Worm (Caenorhabditis elegans): ENCODE measurements around the gene Y55F3BR.1.

Gene Y55F3BR.1

DNA sequence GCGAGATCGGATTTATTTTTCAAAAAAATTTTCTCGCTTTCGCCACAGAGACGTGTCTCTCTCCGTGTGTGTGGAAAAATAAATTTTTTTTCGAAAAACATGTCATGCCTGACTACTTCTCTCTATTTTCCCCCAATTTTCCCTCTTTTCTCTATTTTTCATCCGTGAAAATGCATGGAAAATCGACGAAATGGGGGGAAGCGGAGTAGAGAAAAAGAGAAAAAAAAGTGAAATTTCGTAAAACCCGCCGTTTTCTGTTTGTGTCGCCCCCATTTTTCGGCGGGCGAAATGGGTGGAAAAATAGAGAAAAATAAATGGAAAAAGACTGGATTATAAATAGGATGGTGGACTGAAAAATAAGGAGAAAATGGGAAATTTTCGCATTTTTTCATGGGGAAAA, 41.1 kb upstream of the Y55F3BR.1 start:
- TF ChIP-seq nfya-1 (tag; optimal IDR thresholded peaks at IDR 0.05), result peak; percentile 15
- TF ChIP-seq ref-2 (tag; optimal IDR thresholded peaks at IDR 0.05), result no peak
- no peak for TF ChIP-seq K09A11.1 (tag; optimal IDR thresholded peaks at IDR 0.05; ENCODE audit: insufficient read depth)
- no peak for TF ChIP-seq hlh-8 (tag; optimal IDR thresholded peaks at IDR 0.05)
- TF ChIP-seq K02D7.2 (tag; optimal IDR thresholded peaks at IDR 0.05), result no peak
- no peak for TF ChIP-seq ceh-24 (tag; optimal IDR thresholded peaks at IDR 0.05)
- no peak for TF ChIP-seq gmeb-2 (tag; optimal IDR thresholded peaks at IDR 0.05)
- TF ChIP-seq Y22D7AL.16 (tag; optimal IDR thresholded peaks at IDR 0.05), result no peak

DNA sequence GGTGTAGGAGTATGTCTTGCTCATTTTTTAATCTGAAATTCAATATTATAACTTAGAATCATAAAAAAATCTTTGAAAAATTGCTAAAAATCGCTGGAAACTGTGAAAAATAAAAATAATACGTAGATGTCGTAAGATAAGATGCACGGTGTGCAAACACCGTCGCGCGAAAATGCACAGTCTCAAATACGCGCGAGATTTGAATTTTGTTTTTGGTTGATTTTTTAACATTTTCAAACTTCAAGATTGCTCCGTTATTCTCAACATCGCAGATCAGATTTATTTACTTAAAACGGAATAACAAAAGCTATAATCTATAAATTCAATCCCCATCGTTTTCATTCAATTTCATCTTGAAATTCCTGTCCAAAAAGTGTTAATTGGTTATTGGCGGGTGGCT, 32.5 kb upstream of the Y55F3BR.1 start, which contains the start of gene Y55F3BR.6:
TSS of gene Y55F3BR.6 (minus strand) at position 32 of the 400 bp plus-strand sequence.
- TF ChIP-seq madf-2 (tag; optimal IDR thresholded peaks at IDR 0.05) (no peak), pat-9 (tag; optimal IDR thresholded peaks at IDR 0.05) (no peak), ref-2 (tag; optimal IDR thresholded peaks at IDR 0.05) (no peak), sox-4 (tag; optimal IDR thresholded peaks at IDR 0.05) (no peak), fkh-6 (tag; optimal IDR thresholded peaks at IDR 0.05) (no peak), pha-4 (tag; optimal IDR thresholded peaks at IDR 0.05) (no peak), dmd-4 (tag; optimal IDR thresholded peaks at IDR 0.05; ENCODE audit: borderline replicate concordance) (no peak), pros-1 (tag; optimal IDR thresholded peaks at IDR 0.05) (no peak), pqm-1 (tag; optimal IDR thresholded peaks at IDR 0.05) (no peak), hlh-13 (GFP tag; optimal IDR thresholded peaks at IDR 0.05) (no peak), fkh-10 (GFP tag; optimal IDR thresholded peaks at IDR 0.05) (no peak), pha-2 (tag; optimal IDR thresholded peaks at IDR 0.05) (no peak), ceh-30 (tag; optimal IDR thresholded peaks at IDR 0.05) (no peak), dve-1 (tag; optimal IDR thresholded peaks at IDR 0.05) (no peak)

DNA sequence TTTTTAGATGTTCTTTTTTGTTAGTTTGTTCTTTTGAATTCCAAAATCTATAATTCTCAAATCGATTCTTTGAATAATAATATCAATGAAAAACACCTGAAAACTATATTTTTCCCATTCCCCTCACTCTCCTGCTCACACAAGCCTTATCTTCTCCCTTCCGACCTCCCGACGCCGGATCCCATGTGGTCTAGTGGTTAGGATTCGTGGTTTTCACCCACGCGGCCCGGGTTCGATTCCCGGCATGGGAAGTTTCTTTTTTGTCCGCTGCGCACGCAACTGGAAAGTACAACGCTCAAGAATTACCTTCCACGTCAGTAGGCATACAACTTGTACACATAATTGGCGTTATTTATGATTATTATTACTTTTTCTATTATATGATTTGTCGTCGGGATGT, 32.0 kb upstream of the Y55F3BR.1 start:
- TF ChIP-seq dve-1 (tag; optimal IDR thresholded peaks at IDR 0.05) (peak; percentile 12), lin-11 (tag; optimal IDR thresholded peaks at IDR 0.05) (peak; percentile 37), ets-4 (tag; optimal IDR thresholded peaks at IDR 0.05) (no peak), unc-42 (tag; optimal IDR thresholded peaks at IDR 0.05) (no peak), unc-3 (GFP tag; conservative IDR thresholded peaks at IDR 0.05) (peak; percentile 69), unc-3 (tag; optimal IDR thresholded peaks at IDR 0.05) (no peak), unc-55 (GFP tag; optimal IDR thresholded peaks at IDR 0.05) (no peak), hlh-6 (tag; optimal IDR thresholded peaks at IDR 0.05) (peak; percentile 33), C08G9.2 (tag; optimal IDR thresholded peaks at IDR 0.05) (peak; percentile 14), ceh-48 (tag; optimal IDR thresholded peaks at IDR 0.05) (peak; percentile 22), F13H6.1 (tag; optimal IDR thresholded peaks at IDR 0.05) (peak; percentile 39), ceh-34 (tag; optimal IDR thresholded peaks at IDR 0.05) (peak; percentile 14), ceh-6 (GFP tag; optimal IDR thresholded peaks at IDR 0.05) (peak; percentile 61), dmd-4 (tag; optimal IDR thresholded peaks at IDR 0.05; ENCODE audit: borderline replicate concordance) (no peak), pat-9 (tag; optimal IDR thresholded peaks at IDR 0.05) (peak; percentile 16), elt-2 (tag; optimal IDR thresholded peaks at IDR 0.05) (peak; percentile 64), hlh-8 (tag; optimal IDR thresholded peaks at IDR 0.05) (peak; percentile 26), sox-4 (tag; optimal IDR thresholded peaks at IDR 0.05) (peak; percentile 58), K09A11.1 (tag; optimal IDR thresholded peaks at IDR 0.05; ENCODE audit: insufficient read depth) (peak; percentile 6), madf-2 (tag; optimal IDR thresholded peaks at IDR 0.05) (peak; percentile 23), tbx-2 (tag; optimal IDR thresholded peaks at IDR 0.05) (peak; percentile 34), lim-6 (tag; optimal IDR thresholded peaks at IDR 0.05) (no peak), che-1 (tag; optimal IDR thresholded peaks at IDR 0.05) (peak; percentile 53), rnt-1 (tag; optimal IDR thresholded peaks at IDR 0.05) (peak; percentile 31), pha-2 (tag; optimal IDR thresholded peaks at IDR 0.05) (no peak), ahr-1 (tag; optimal IDR thresholded peaks at IDR 0.05) (no peak), C38D4.7 (GFP tag; optimal IDR thresholded peaks at IDR 0.05) (peak; percentile 30), ref-2 (tag; optimal IDR thresholded peaks at IDR 0.05) (peak; percentile 13), nhr-232 (tag; optimal IDR thresholded peaks at IDR 0.05) (peak; percentile 39), K02D7.2 (tag; optimal IDR thresholded peaks at IDR 0.05) (no peak), ztf-16 (tag; optimal IDR thresholded peaks at IDR 0.05) (peak; percentile 8), Y22D7AL.16 (tag; optimal IDR thresholded peaks at IDR 0.05) (peak; percentile 57), ceh-31 (tag; optimal IDR thresholded peaks at IDR 0.05) (peak; percentile 36), gmeb-2 (tag; optimal IDR thresholded peaks at IDR 0.05) (peak; percentile 58), nfya-1 (tag; optimal IDR thresholded peaks at IDR 0.05) (peak; percentile 20)
